Fruit fly (Drosophila melanogaster) S2 (cell line): Measurements from ENCODE around the gene Pex14.

Experiments
- CG8478 ChIP-seq: fragments of >200 bp; optimal IDR thresholded peaks from 2 replicates; lab custom pipeline; 2018
- CTCF ChIP-seq, 2 experiments: fragments of >200 bp; optimal IDR thresholded peaks; 2 replicates each; lab custom pipeline; 2018

- TF ChIP-seq CTCF (optimal IDR thresholded peaks at IDR 0.05; lab: Kevin White, UChicago): no peak
- no peak for TF ChIP-seq CG8478 (lab: Kevin White, UChicago)
Observed at dm6 chr3L:20817927-20818326, 39.3 kb downstream of the Pex14 start, which contains the start of gene Mst77F.
